Worm (Caenorhabditis elegans) whole organism, L4 larva: Measurements from ENCODE around the gene R07E5.11.

Experiments used
- F37D6.2 ChIP-seq: sonication (generic microtip); optimal IDR thresholded peaks from 2 replicates; lab custom pipeline; 2016; ENCODE audit warnings: mild to moderate bottlenecking, missing genetic modification characterization, missing compliant biosample characterization
- T26A8.4 ChIP-seq: fragments of 200-800 bp; sonication (Bioruptor generic); IDR thresholded peaks from 2 replicates; pipeline ENCODE4 v1.3.6; 2022; ENCODE audit warnings: missing genetic modification characterization, missing compliant biosample characterization
- Y5F2A.4 ChIP-seq: fragments of 200-800 bp; sonication (Bioruptor generic); optimal IDR thresholded peaks from 2 replicates; lab custom pipeline; 2018; ENCODE audit warnings: mild to moderate bottlenecking, missing genetic modification characterization, missing compliant biosample characterization
- Y75B8A.6 ChIP-seq: fragments of 200-800 bp; sonication (Bioruptor generic); IDR thresholded peaks from 2 replicates; pipeline ENCODE4 v1.3.6; 2022; ENCODE audit warnings: missing genetic modification reagents, missing genetic modification characterization, missing compliant biosample characterization
- ZK337.2 ChIP-seq: fragments of 200-800 bp; sonication (Bioruptor generic); IDR thresholded peaks from 2 replicates; pipeline ENCODE4 v1.3.6; 2022; ENCODE audit warnings: missing genetic modification reagents, missing genetic modification characterization, missing compliant biosample characterization
- aha-1 ChIP-seq: fragments of 150-350 bp; peaks from one replicate; lab custom pipeline; 2014; ENCODE audit warnings: missing biosample characterization, missing genetic modification characterization
- arid-1 ChIP-seq: fragments of 200-800 bp; sonication (Bioruptor generic); conservative IDR thresholded peaks from 2 replicates; pipeline ENCODE4 v1.3.6; 2022; ENCODE audit warnings: missing genetic modification reagents, missing genetic modification characterization, missing compliant biosample characterization
- ceh-28 ChIP-seq: fragments of 150-350 bp; optimal IDR thresholded peaks from 2 replicates; lab custom pipeline; 2014; ENCODE audit warnings: missing biosample characterization, missing genetic modification reagents, missing genetic modification characterization
- ceh-32 ChIP-seq: sonication (generic microtip); optimal IDR thresholded peaks from 2 replicates; lab custom pipeline; 2016; ENCODE audit warnings: mild to moderate bottlenecking, missing genetic modification characterization, missing compliant biosample characterization; ENCODE audit not compliant: poor library complexity
- ceh-82 ChIP-seq: sonication (generic microtip); optimal IDR thresholded peaks from 2 replicates; lab custom pipeline; 2017; ENCODE audit warnings: missing biosample characterization, missing genetic modification characterization
- ces-1 ChIP-seq: fragments of 150-350 bp; sonication (generic microtip); optimal IDR thresholded peaks from 4 replicates; lab custom pipeline; 2014; ENCODE audit warnings: missing biosample characterization, missing genetic modification reagents, missing genetic modification characterization
- daf-8 ChIP-seq: fragments of 200-800 bp; sonication (Bioruptor generic); IDR thresholded peaks from 2 replicates; pipeline ENCODE4 v1.3.6; 2022; ENCODE audit warnings: missing genetic modification characterization, missing compliant biosample characterization
- dmd-8 ChIP-seq: fragments of 200-800 bp; sonication (Bioruptor generic); IDR thresholded peaks from 2 replicates; pipeline ENCODE4 v1.3.6; 2022; ENCODE audit warnings: missing genetic modification characterization, missing compliant biosample characterization
- dmd-9 ChIP-seq: fragments of 200-800 bp; sonication (Bioruptor generic); IDR thresholded peaks from 2 replicates; pipeline ENCODE4 v1.3.6; 2022; ENCODE audit warnings: missing genetic modification reagents, missing genetic modification characterization, missing compliant biosample characterization
- fkh-10 ChIP-seq: fragments of 150-350 bp; optimal IDR thresholded peaks from 2 replicates; lab custom pipeline; 2014; ENCODE audit warnings: missing biosample characterization, missing genetic modification reagents, missing genetic modification characterization
- fos-1 ChIP-seq: fragments of 150-350 bp; optimal IDR thresholded peaks from 2 replicates; lab custom pipeline; 2014; ENCODE audit warnings: missing biosample characterization, missing genetic modification characterization
- gei-8 ChIP-seq: fragments of 200-800 bp; sonication (Bioruptor generic); optimal IDR thresholded peaks from 2 replicates; lab custom pipeline; 2018; ENCODE audit warnings: mild to moderate bottlenecking, missing genetic modification characterization, missing compliant biosample characterization
- hif-1 ChIP-seq, 2 experiments: sonication (generic microtip); optimal IDR thresholded peaks; 2 replicates each; lab custom pipeline; 2016 to 2017; ENCODE audit warnings: missing compliant biosample characterization in 2 of 2, missing genetic modification characterization in 2 of 2, missing genetic modification reagents in 2 of 2, missing genotype in 2 of 2, mild to moderate bottlenecking in 1 of 2
- lin-39 ChIP-seq: fragments of 150-350 bp; optimal IDR thresholded peaks from 2 replicates; lab custom pipeline; 2014; ENCODE audit warnings: missing biosample characterization, missing genetic modification reagents, missing genetic modification characterization
- lir-3 ChIP-seq: sonication (generic microtip); optimal IDR thresholded peaks from 2 replicates; lab custom pipeline; 2016; ENCODE audit warnings: mild to moderate bottlenecking, missing genetic modification characterization, missing compliant biosample characterization
- lsy-2 ChIP-seq, 2 experiments: fragments of 150-350 bp in 1 of 2; sonication (generic microtip) in 1 of 2; optimal IDR thresholded peaks; 2 replicates each; lab custom pipeline; 2014 to 2017; ENCODE audit warnings: missing biosample characterization in 2 of 2, missing genetic modification characterization in 2 of 2
- mdt-29 ChIP-seq: fragments of 200-800 bp; sonication (Bioruptor generic); IDR thresholded peaks from 2 replicates; pipeline ENCODE4 v1.3.6; 2022; ENCODE audit warnings: missing genetic modification reagents, missing genetic modification characterization, missing compliant biosample characterization
- mxl-2 ChIP-seq: fragments of 200-800 bp; sonication (Bioruptor generic); conservative IDR thresholded peaks from 2 replicates; pipeline ENCODE4 v1.3.6; 2022; ENCODE audit warnings: missing genetic modification reagents, missing genetic modification characterization, missing compliant biosample characterization
- mxl-3 ChIP-seq: fragments of 200-800 bp; sonication (Bioruptor generic); optimal IDR thresholded peaks from 2 replicates; lab custom pipeline; 2018; ENCODE audit warnings: mild to moderate bottlenecking, missing genetic modification characterization, missing compliant biosample characterization
- nhr-10 ChIP-seq: fragments of 150-350 bp; optimal IDR thresholded peaks from 2 replicates; lab custom pipeline; 2014; ENCODE audit warnings: missing biosample characterization, missing genetic modification characterization
- nhr-237 ChIP-seq: sonication (generic microtip); optimal IDR thresholded peaks from 2 replicates; lab custom pipeline; 2017; ENCODE audit warnings: missing biosample characterization, missing genetic modification characterization
- nhr-41 ChIP-seq: fragments of 200-800 bp; sonication (Bioruptor generic); IDR thresholded peaks from 2 replicates; pipeline ENCODE4 v1.3.6; 2022; ENCODE audit warnings: missing genetic modification reagents, missing genetic modification characterization, missing compliant biosample characterization
- nhr-42 ChIP-seq: fragments of 200-800 bp; sonication (Bioruptor generic); IDR thresholded peaks from 2 replicates; pipeline ENCODE4 v1.3.6; 2022; ENCODE audit warnings: missing genetic modification characterization, missing compliant biosample characterization
- nhr-6 ChIP-seq: fragments of 150-350 bp; optimal IDR thresholded peaks from 2 replicates; lab custom pipeline; 2014; ENCODE audit warnings: missing biosample characterization, missing genetic modification characterization
- nhr-77 ChIP-seq: fragments of 150-350 bp; optimal IDR thresholded peaks from 2 replicates; lab custom pipeline; 2014; ENCODE audit warnings: missing biosample characterization, missing genetic modification characterization
- pha-4 ChIP-seq, 2 experiments: fragments of 150-350 bp in 1 of 2; fragments of 200-800 bp in 1 of 2; sonication (Bioruptor generic) in 1 of 2; IDR thresholded peaks in 1 of 2; optimal IDR thresholded peaks in 1 of 2; 2 replicates each; pipeline versions ENCODE4 v1.3.6 to Lab custom; 2014 to 2022; ENCODE audit warnings: missing genetic modification characterization in 2 of 2, missing genetic modification reagents in 2 of 2, missing biosample characterization in 1 of 2, missing compliant biosample characterization in 1 of 2
- pqm-1 ChIP-seq: sonication (generic microtip); optimal IDR thresholded peaks from 2 replicates; lab custom pipeline; 2017; ENCODE audit warnings: missing biosample characterization, missing genetic modification characterization
- rbr-2 ChIP-seq: sonication (generic microtip); optimal IDR thresholded peaks from 2 replicates; lab custom pipeline; 2016; ENCODE audit warnings: missing genotype, missing genetic modification characterization, missing compliant biosample characterization
- skn-1 ChIP-seq: fragments of 150-350 bp; optimal IDR thresholded peaks from 2 replicates; lab custom pipeline; 2014; ENCODE audit warnings: missing biosample characterization, missing genetic modification characterization
- snpc-1.2 ChIP-seq: fragments of 200-800 bp; sonication (Bioruptor generic); IDR thresholded peaks from 2 replicates; pipeline ENCODE4 v1.3.6; 2022; ENCODE audit warnings: missing genetic modification reagents, missing genetic modification characterization, missing compliant biosample characterization
- snpc-4 ChIP-seq: fragments of 150-350 bp; optimal IDR thresholded peaks from 2 replicates; lab custom pipeline; 2014; ENCODE audit warnings: missing biosample characterization, missing genetic modification characterization
- spr-1 ChIP-seq: sonication (generic microtip); optimal IDR thresholded peaks from 2 replicates; lab custom pipeline; 2016; ENCODE audit warnings: mild to moderate bottlenecking, missing genetic modification characterization, missing compliant biosample characterization
- spr-3 ChIP-seq: fragments of 200-800 bp; sonication (Bioruptor generic); optimal IDR thresholded peaks from 2 replicates; lab custom pipeline; 2018; ENCODE audit warnings: mild to moderate bottlenecking, missing genetic modification characterization, missing compliant biosample characterization
- tra-1 ChIP-seq: fragments of 200-800 bp; sonication (Bioruptor generic); IDR thresholded peaks from 2 replicates; pipeline ENCODE4 v1.3.6; 2022; ENCODE audit warnings: missing genetic modification reagents, missing genetic modification characterization, missing compliant biosample characterization
- unc-130 ChIP-seq: sonication (generic microtip); optimal IDR thresholded peaks from 2 replicates; lab custom pipeline; 2016; ENCODE audit warnings: missing genetic modification reagents, missing genetic modification characterization, missing compliant biosample characterization
- ztf-7 ChIP-seq: fragments of 150-350 bp; optimal IDR thresholded peaks from 2 replicates; lab custom pipeline; 2014; ENCODE audit warnings: missing biosample characterization, missing genetic modification characterization

Gene R07E5.11

ce11 chrIII:4444492-4444891, 29.5 kb upstream of the R07E5.11 start:
- TF ChIP-seq aha-1 (tag; lab: Kevin White, UChicago) (peak; percentile 9), hif-1 (tag; optimal IDR thresholded peaks at IDR 0.05; lab: Kevin White, UChicago) (no peak)

ce11 chrIII:4441781-4442180, 26.7 kb upstream of the R07E5.11 start, which contains the start of gene nex-3:
nex-3 (plus strand) TSS chrIII:4442081.
- no peak for TF ChIP-seq dmd-8
- no peak for TF ChIP-seq skn-1 (tag; lab: Kevin White, UChicago)
- TF ChIP-seq lsy-2 (tag; optimal IDR thresholded peaks at IDR 0.05; lab: Kevin White, UChicago), result no peak
- TF ChIP-seq nhr-10, result no peak
- TF ChIP-seq nhr-41 (GFP tag; lab: Robert Waterston, UW), result no peak
- TF ChIP-seq Y5F2A.4, result no peak
- no peak for TF ChIP-seq F37D6.2 (tag; lab: Kevin White, UChicago)
- TF ChIP-seq ztf-7, result no peak
- TF ChIP-seq ceh-82 (tag; lab: Kevin White, UChicago), result no peak
- no peak for TF ChIP-seq gei-8
- TF ChIP-seq Y75B8A.6 (GFP tag; lab: Robert Waterston, UW), result no peak
- TF ChIP-seq mxl-2 (GFP tag; lab: Robert Waterston, UW), result no peak
- TF ChIP-seq ceh-32 (tag; lab: Kevin White, UChicago), result no peak
- TF ChIP-seq nhr-77 (tag; lab: Kevin White, UChicago), result no peak
- TF ChIP-seq pha-4 (GFP tag; IDR thresholded peaks at IDR 0.05; lab: Robert Waterston, UW), result no peak
- TF ChIP-seq pha-4 (tag; optimal IDR thresholded peaks at IDR 0.05; lab: Kevin White, UChicago), result no peak
- TF ChIP-seq nhr-237 (tag; lab: Kevin White, UChicago), result no peak

ce11 chrIII:4439493-4439983, 24.5 kb upstream of the R07E5.11 start, which contains the start of gene C28A5.2:
C28A5.2 (minus strand) TSS chrIII:4439543.
- TF ChIP-seq T26A8.4 (no peak), snpc-4 (no peak), spr-1 (tag; lab: Kevin White, UChicago) (no peak), F37D6.2 (tag; lab: Kevin White, UChicago) (no peak), ceh-28 (no peak), pha-4 (GFP tag; IDR thresholded peaks at IDR 0.05; lab: Robert Waterston, UW) (no peak), pha-4 (tag; optimal IDR thresholded peaks at IDR 0.05; lab: Kevin White, UChicago) (no peak), unc-130 (GFP tag; lab: Kevin White, UChicago) (no peak), nhr-6 (tag; lab: Kevin White, UChicago) (no peak), mdt-29 (GFP tag; lab: Robert Waterston, UW) (no peak), snpc-1.2 (GFP tag; lab: Robert Waterston, UW) (no peak), fkh-10 (no peak), ces-1 (no peak), lin-39 (tag; lab: Kevin White, UChicago) (no peak), mxl-3 (GFP tag; lab: Kevin White, UChicago) (no peak)

- TF ChIP-seq spr-1 (tag; lab: Kevin White, UChicago), result no peak
- no peak for TF ChIP-seq nhr-42 (GFP tag; lab: Robert Waterston, UW)
- TF ChIP-seq ZK337.2 (GFP tag; lab: Robert Waterston, UW), result no peak
- TF ChIP-seq dmd-8, result peak; percentile 34; the same call in 1 of the 2 replicates
- peak; percentile 63; the same call in 1 of the 2 replicates for TF ChIP-seq dmd-9 (GFP tag; lab: Robert Waterston, UW)
- TF ChIP-seq Y5F2A.4, result no peak
- no peak for TF ChIP-seq tra-1 (GFP tag; lab: Robert Waterston, UW)
- no peak for TF ChIP-seq Y75B8A.6 (GFP tag; lab: Robert Waterston, UW)
- no peak for TF ChIP-seq daf-8 (GFP tag; lab: Robert Waterston, UW)
- no peak for TF ChIP-seq nhr-237 (tag; lab: Kevin White, UChicago)
- TF ChIP-seq pqm-1 (tag; lab: Kevin White, UChicago), result no peak
- TF ChIP-seq lir-3 (tag; lab: Kevin White, UChicago), result no peak
- no peak for TF ChIP-seq spr-3 (GFP tag; lab: Kevin White, UChicago)
- TF ChIP-seq rbr-2 (tag; lab: Kevin White, UChicago), result no peak
- no peak for TF ChIP-seq arid-1
- no peak for TF ChIP-seq fos-1 (tag; lab: Kevin White, UChicago)
- peak; percentile 82 for TF ChIP-seq aha-1 (tag; lab: Kevin White, UChicago)
Observed at ce11 chrIII:4435262-4435661, 20.2 kb upstream of the R07E5.11 start.
